Worm (Caenorhabditis elegans): ENCODE measurements around the gene fbxa-158.

- TF ChIP-seq pha-4 (tag; optimal IDR thresholded peaks at IDR 0.05) (no peak), unc-62 (GFP tag; optimal IDR thresholded peaks at IDR 0.05) (no peak), nhr-237 (tag; optimal IDR thresholded peaks at IDR 0.05) (no peak), nhr-28 (tag; optimal IDR thresholded peaks at IDR 0.05) (no peak), ham-2 (GFP tag; optimal IDR thresholded peaks at IDR 0.05) (no peak), unc-39 (tag; optimal IDR thresholded peaks at IDR 0.05) (no peak), elt-1 (tag; optimal IDR thresholded peaks at IDR 0.05; ENCODE audit: borderline replicate concordance, insufficient read depth) (no peak), snpc-4 (tag; optimal IDR thresholded peaks at IDR 0.05) (no peak), drap-1 (GFP tag; optimal IDR thresholded peaks at IDR 0.05) (no peak), nhr-76 (tag; optimal IDR thresholded peaks at IDR 0.05) (no peak), ces-1 (GFP tag; optimal IDR thresholded peaks at IDR 0.05) (no peak), blmp-1 (tag; optimal IDR thresholded peaks at IDR 0.05) (no peak)
Measured at ce11 chrII:1586305-1586704, 34.8 kb downstream of the fbxa-158 start, which contains the start of gene T07H3.8.
